Worm (Caenorhabditis elegans) whole organism, mixed stage, embryonic: ENCODE results near the gene T01G5.7.
"Not testable (repeated sequence)": the region's sequence is repeated elsewhere in the genome, so short reads cannot be mapped to it uniquely, and the experiment has no call there.

Experiments used
- M03D4.4 ChIP-seq: sonication (generic microtip); optimal IDR thresholded peaks from 2 replicates; lab custom pipeline; 2017; ENCODE audit warnings: mild to moderate bottlenecking, missing genetic modification characterization, missing compliant biosample characterization
- bed-3 ChIP-seq: fragments of 200-800 bp; sonication (Bioruptor generic); optimal IDR thresholded peaks from 3 replicates; lab custom pipeline; 2018; ENCODE audit warnings: mild to moderate bottlenecking, missing genetic modification characterization, moderate library complexity, missing compliant biosample characterization
- blmp-1 ChIP-seq: fragments of 150-350 bp; optimal IDR thresholded peaks from 2 replicates; lab custom pipeline; 2014; ENCODE audit warnings: missing biosample characterization, missing genetic modification characterization
- ceh-39 ChIP-seq: fragments of 150-350 bp; optimal IDR thresholded peaks from 2 replicates; lab custom pipeline; 2014; ENCODE audit warnings: missing biosample characterization, missing genetic modification characterization
- ceh-43 ChIP-seq: fragments of 200-800 bp; sonication (Bioruptor generic); optimal IDR thresholded peaks from 2 replicates; lab custom pipeline; 2018; ENCODE audit warnings: mild to moderate bottlenecking, missing genetic modification characterization, moderate library complexity, missing compliant biosample characterization
- ceh-83 ChIP-seq: fragments of 200-800 bp; sonication (Bioruptor generic); optimal IDR thresholded peaks from 2 replicates; lab custom pipeline; 2018; ENCODE audit warnings: mild to moderate bottlenecking, missing genetic modification characterization, missing compliant biosample characterization
- ces-1 ChIP-seq: fragments of 150-350 bp; optimal IDR thresholded peaks from 2 replicates; lab custom pipeline; 2014; ENCODE audit warnings: missing biosample characterization, missing genetic modification reagents, missing genetic modification characterization
- cnd-1 ChIP-seq: fragments of 200-800 bp; sonication (Bioruptor generic); optimal IDR thresholded peaks from 2 replicates; lab custom pipeline; 2018; ENCODE audit warnings: mild to moderate bottlenecking, missing genetic modification characterization, missing compliant biosample characterization
- drap-1 ChIP-seq: fragments of 200-800 bp; sonication (Bioruptor generic); optimal IDR thresholded peaks from 3 replicates; lab custom pipeline; 2018; ENCODE audit warnings: mild to moderate bottlenecking, missing genetic modification characterization, missing compliant biosample characterization
- elt-1 ChIP-seq: sonication (generic microtip); optimal IDR thresholded peaks from 2 replicates; lab custom pipeline; 2017; ENCODE audit warnings: missing genetic modification characterization, mild to moderate bottlenecking, missing compliant biosample characterization, antibody characterized with exemption, moderate library complexity, borderline replicate concordance; ENCODE audit not compliant: insufficient read depth
- elt-3 ChIP-seq: fragments of 150-350 bp; optimal IDR thresholded peaks from 2 replicates; lab custom pipeline; 2014; ENCODE audit warnings: missing biosample characterization, missing genetic modification characterization
- flh-1 ChIP-seq: fragments of 200-800 bp; sonication (Bioruptor generic); optimal IDR thresholded peaks from 2 replicates; lab custom pipeline; 2018; ENCODE audit warnings: mild to moderate bottlenecking, missing genetic modification characterization, moderate library complexity, missing compliant biosample characterization
- ham-2 ChIP-seq: fragments of 200-800 bp; sonication (Bioruptor generic); optimal IDR thresholded peaks from 2 replicates; lab custom pipeline; 2018; ENCODE audit warnings: mild to moderate bottlenecking, missing genetic modification characterization, missing compliant biosample characterization
- hlh-1 ChIP-seq: fragments of 150-350 bp; optimal IDR thresholded peaks from 2 replicates; lab custom pipeline; 2014; ENCODE audit warnings: missing biosample characterization, missing genetic modification reagents, missing genetic modification characterization
- lin-13 ChIP-seq: fragments of 150-350 bp; optimal IDR thresholded peaks from 2 replicates; lab custom pipeline; 2014; ENCODE audit warnings: missing biosample characterization, missing genetic modification characterization
- lin-32 ChIP-seq: fragments of 200-800 bp; sonication (Bioruptor generic); optimal IDR thresholded peaks from 2 replicates; lab custom pipeline; 2018; ENCODE audit warnings: mild to moderate bottlenecking, missing genetic modification characterization, missing compliant biosample characterization
- lsy-2 ChIP-seq: fragments of 150-350 bp; optimal IDR thresholded peaks from 2 replicates; lab custom pipeline; 2014; ENCODE audit warnings: missing biosample characterization, missing genetic modification characterization
- mep-1 ChIP-seq: fragments of 150-350 bp; optimal IDR thresholded peaks from 2 replicates; lab custom pipeline; 2017; ENCODE audit warnings: missing biosample characterization, missing genetic modification reagents, missing genetic modification characterization, inconsistent platforms
- mls-2 ChIP-seq: sonication (generic microtip); optimal IDR thresholded peaks from 2 replicates; lab custom pipeline; 2016; ENCODE audit warnings: mild to moderate bottlenecking, missing genetic modification characterization, moderate library complexity, missing compliant biosample characterization
- nhr-12 ChIP-seq: fragments of 150-350 bp; optimal IDR thresholded peaks from 2 replicates; lab custom pipeline; 2014; ENCODE audit warnings: missing biosample characterization, missing genetic modification characterization
- nhr-2 ChIP-seq: fragments of 150-350 bp; optimal IDR thresholded peaks from 2 replicates; lab custom pipeline; 2014; ENCODE audit warnings: missing biosample characterization, missing genetic modification characterization
- nhr-237 ChIP-seq: fragments of 150-350 bp; optimal IDR thresholded peaks from 2 replicates; lab custom pipeline; 2014; ENCODE audit warnings: missing biosample characterization, missing genetic modification characterization
- nhr-28 ChIP-seq: fragments of 150-350 bp; optimal IDR thresholded peaks from 2 replicates; lab custom pipeline; 2014; ENCODE audit warnings: missing biosample characterization, missing genetic modification characterization
- pha-4 ChIP-seq: fragments of 150-350 bp; optimal IDR thresholded peaks from 2 replicates; lab custom pipeline; 2018; ENCODE audit warnings: missing biosample characterization, missing genetic modification reagents, missing genetic modification characterization
- sem-2 ChIP-seq: fragments of 200-800 bp; sonication (Bioruptor generic); optimal IDR thresholded peaks from 2 replicates; lab custom pipeline; 2018; ENCODE audit warnings: mild to moderate bottlenecking, missing genetic modification characterization, missing compliant biosample characterization
- snpc-4 ChIP-seq: fragments of 150-350 bp; optimal IDR thresholded peaks from 2 replicates; lab custom pipeline; 2014; ENCODE audit warnings: missing biosample characterization, missing genetic modification characterization
- sptf-1 ChIP-seq: sonication (generic microtip); optimal IDR thresholded peaks from 2 replicates; lab custom pipeline; 2017; ENCODE audit warnings: mild to moderate bottlenecking, missing genetic modification characterization, moderate library complexity, missing compliant biosample characterization
- tbx-8 ChIP-seq: fragments of 200-800 bp; sonication (Bioruptor generic); optimal IDR thresholded peaks from 2 replicates; lab custom pipeline; 2018; ENCODE audit warnings: mild to moderate bottlenecking, missing genetic modification characterization, moderate library complexity, missing compliant biosample characterization
- unc-120 ChIP-seq: sonication (generic microtip); optimal IDR thresholded peaks from 2 replicates; lab custom pipeline; 2017; ENCODE audit warnings: missing genetic modification characterization, missing compliant biosample characterization; ENCODE audit not compliant: poor library complexity, severe bottlenecking
- unc-39 ChIP-seq: fragments of 150-350 bp; optimal IDR thresholded peaks from 2 replicates; lab custom pipeline; 2014; ENCODE audit warnings: missing biosample characterization, missing genetic modification characterization
- unc-62 ChIP-seq: fragments of 150-350 bp; optimal IDR thresholded peaks from 2 replicates; lab custom pipeline; 2014; ENCODE audit warnings: missing biosample characterization, missing genetic modification reagents, missing genetic modification characterization
- zip-8 ChIP-seq: fragments of 150-350 bp; optimal IDR thresholded peaks from 2 replicates; lab custom pipeline; 2014; ENCODE audit warnings: missing biosample characterization, missing genetic modification characterization
- ztf-11 ChIP-seq: fragments of 150-350 bp; optimal IDR thresholded peaks from 2 replicates; lab custom pipeline; 2014; ENCODE audit warnings: missing biosample characterization, missing genetic modification characterization

Gene T01G5.7

ce11 chrV:15115968-15116367 is 4.2 kb downstream of the T01G5.7 start, which contains the start of gene T01G5.8:
T01G5.8 (plus strand) TSS chrV:15116268.
- not testable (repeated sequence) for TF ChIP-seq sptf-1 (tag; lab: Kevin White, UChicago); tbx-8 (GFP tag; lab: Kevin White, UChicago); ceh-39 (tag; lab: Kevin White, UChicago)

- no peak for TF ChIP-seq elt-3 (tag; lab: Kevin White, UChicago)
- no peak for TF ChIP-seq nhr-28
- TF ChIP-seq nhr-2 (tag; lab: Kevin White, UChicago): no peak
- TF ChIP-seq bed-3 (GFP tag; lab: Kevin White, UChicago): no peak
- TF ChIP-seq M03D4.4 (tag; lab: Kevin White, UChicago): no peak
- TF ChIP-seq unc-62: no peak
- no peak for TF ChIP-seq elt-1 (tag; lab: Kevin White, UChicago)
- TF ChIP-seq zip-8 (tag; lab: Kevin White, UChicago): no peak
- no peak for TF ChIP-seq nhr-237 (tag; lab: Kevin White, UChicago)
- no peak for TF ChIP-seq mep-1
- no peak for TF ChIP-seq ham-2 (GFP tag; lab: Kevin White, UChicago)
- no peak for TF ChIP-seq cnd-1 (tag; lab: Kevin White, UChicago)
- TF ChIP-seq unc-39: no peak
- TF ChIP-seq lin-32: no peak
- no peak for TF ChIP-seq blmp-1
- no peak for TF ChIP-seq ces-1
- TF ChIP-seq ceh-43 (GFP tag; lab: Kevin White, UChicago): no peak
- no peak for TF ChIP-seq mls-2 (tag; lab: Kevin White, UChicago)
Measured at ce11 chrV:15119517-15119916, 7.8 kb downstream of the T01G5.7 start, which contains the start of gene flor-1. flor-1 (minus strand) TSS chrV:15119617.

ce11 chrV:15125162-15125561 is 13.4 kb downstream of the T01G5.7 start, which contains the start of gene ugt-30:
ugt-30 (minus strand) TSS chrV:15125262.
- TF ChIP-seq drap-1 (GFP tag; lab: Kevin White, UChicago); snpc-4 (tag; lab: Kevin White, UChicago); lin-13 (tag; lab: Kevin White, UChicago): not testable (repeated sequence)

ce11 chrV:15127413-15127812 is 15.7 kb downstream of the T01G5.7 start, which contains the start of gene srj-27:
srj-27 (minus strand) TSS chrV:15127513.
- TF ChIP-seq snpc-4 (tag; lab: Kevin White, UChicago) (no peak), lsy-2 (no peak), lin-13 (tag; lab: Kevin White, UChicago) (no peak), nhr-12 (tag; lab: Kevin White, UChicago) (no peak), pha-4 (tag; lab: Kevin White, UChicago) (no peak), ceh-39 (tag; lab: Kevin White, UChicago) (no peak), cnd-1 (tag; lab: Kevin White, UChicago) (no peak), drap-1 (GFP tag; lab: Kevin White, UChicago) (no peak)

ce11 chrV:15127955-15128354 is 16.2 kb downstream of the T01G5.7 start, which contains the start of gene srr-7:
srr-7 (plus strand) TSS chrV:15128255.
- TF ChIP-seq nhr-2 (tag; lab: Kevin White, UChicago) (no peak), lsy-2 (no peak), mep-1 (no peak), sem-2 (no peak), nhr-12 (tag; lab: Kevin White, UChicago) (no peak), flh-1 (GFP tag; lab: Kevin White, UChicago) (no peak), mls-2 (tag; lab: Kevin White, UChicago) (no peak), cnd-1 (tag; lab: Kevin White, UChicago) (no peak), tbx-8 (GFP tag; lab: Kevin White, UChicago) (no peak), drap-1 (GFP tag; lab: Kevin White, UChicago) (no peak), ces-1 (no peak)

- TF ChIP-seq ztf-11 (tag; lab: Kevin White, UChicago): no peak
- TF ChIP-seq ceh-43 (GFP tag; lab: Kevin White, UChicago): no peak
- no peak for TF ChIP-seq elt-1 (tag; lab: Kevin White, UChicago)
- TF ChIP-seq pha-4 (tag; lab: Kevin White, UChicago): no peak
- TF ChIP-seq ceh-39 (tag; lab: Kevin White, UChicago): no peak
- TF ChIP-seq ham-2 (GFP tag; lab: Kevin White, UChicago): no peak
- no peak for TF ChIP-seq lin-32
- TF ChIP-seq lsy-2: no peak
- no peak for TF ChIP-seq nhr-237 (tag; lab: Kevin White, UChicago)
- no peak for TF ChIP-seq M03D4.4 (tag; lab: Kevin White, UChicago)
- TF ChIP-seq hlh-1 (tag; lab: Kevin White, UChicago): no peak
- no peak for TF ChIP-seq snpc-4 (tag; lab: Kevin White, UChicago)
- TF ChIP-seq unc-120: no peak
- no peak for TF ChIP-seq lin-13 (tag; lab: Kevin White, UChicago)
- no peak for TF ChIP-seq ceh-83 (GFP tag; lab: Kevin White, UChicago)
- no peak for TF ChIP-seq nhr-12 (tag; lab: Kevin White, UChicago)
- no peak for TF ChIP-seq unc-62
- TF ChIP-seq unc-39: no peak
- TF ChIP-seq sptf-1 (tag; lab: Kevin White, UChicago): no peak
- no peak for TF ChIP-seq bed-3 (GFP tag; lab: Kevin White, UChicago)
Measured at ce11 chrV:15132423-15132822, 20.7 kb downstream of the T01G5.7 start, which contains the start of gene str-171. str-171 (minus strand) TSS chrV:15132523.
